Fruit fly (Drosophila melanogaster) whole organism, prepupa: ENCODE measurements around the gene mRF1.

Experiments
- Blimp-1 ChIP-seq: fragments of 200-800 bp; sonication (Bioruptor generic); optimal IDR thresholded peaks from 3 replicates; lab custom pipeline; 2017; ENCODE audit warnings: missing biosample characterization, missing genetic modification characterization, mild to moderate bottlenecking, moderate library complexity, missing genetic modification reagents
- CG10669 ChIP-seq: fragments of 200-800 bp; sonication (Bioruptor generic); optimal IDR thresholded peaks from 3 replicates; lab custom pipeline; 2018; ENCODE audit warnings: missing biosample characterization, mild to moderate bottlenecking, missing genetic modification characterization, moderate library complexity
- CG11762 ChIP-seq: fragments of 200-800 bp; sonication (Bioruptor generic); optimal IDR thresholded peaks from 3 replicates; lab custom pipeline; 2016; ENCODE audit warnings: missing biosample characterization, missing genetic modification characterization; ENCODE audit not compliant: insufficient read depth
- CG11902 ChIP-seq: fragments of 200-800 bp; sonication (Bioruptor generic); optimal IDR thresholded peaks from 3 replicates; lab custom pipeline; 2016; ENCODE audit warnings: missing biosample characterization, missing genetic modification characterization
- CG15336 ChIP-seq: fragments of 200-800 bp; sonication (Bioruptor generic); IDR thresholded peaks from 2 replicates; pipeline ENCODE4 v1.3.6; 2022; ENCODE audit warnings: missing biosample characterization, missing genetic modification characterization
- CG1621 ChIP-seq: fragments of 200-800 bp; sonication (Bioruptor generic); optimal IDR thresholded peaks from 3 replicates; lab custom pipeline; 2018; ENCODE audit warnings: missing biosample characterization, mild to moderate bottlenecking, missing genetic modification characterization
- CG16779 ChIP-seq: fragments of 200-800 bp; sonication (Bioruptor generic); optimal IDR thresholded peaks from 3 replicates; lab custom pipeline; 2017; ENCODE audit warnings: missing biosample characterization, mild to moderate bottlenecking, missing genetic modification characterization
- CG3032 ChIP-seq: fragments of 200-800 bp; optimal IDR thresholded peaks from 2 replicates; lab custom pipeline; 2019; ENCODE audit warnings: missing biosample characterization, mild to moderate bottlenecking, missing genetic modification characterization, moderate library complexity
- CG31627 ChIP-seq: fragments of 200-800 bp; sonication (Bioruptor generic); optimal IDR thresholded peaks from 3 replicates; lab custom pipeline; 2016; ENCODE audit warnings: missing biosample characterization, missing genetic modification characterization
- CG32006 ChIP-seq: fragments of 200-800 bp; sonication (Bioruptor generic); optimal IDR thresholded peaks from 3 replicates; lab custom pipeline; 2017; ENCODE audit warnings: missing biosample characterization, mild to moderate bottlenecking, missing genetic modification characterization
- CG34406 ChIP-seq: fragments of 200-800 bp; sonication (Bioruptor generic); optimal IDR thresholded peaks from 3 replicates; lab custom pipeline; 2016; ENCODE audit warnings: missing biosample characterization, missing genetic modification characterization
- CG3919 ChIP-seq: fragments of 200-800 bp; sonication (Bioruptor generic); optimal IDR thresholded peaks from 3 replicates; lab custom pipeline; 2016; ENCODE audit warnings: missing biosample characterization, missing genetic modification characterization
- CG4318 ChIP-seq: fragments of 200-800 bp; sonication (Bioruptor generic); optimal IDR thresholded peaks from 3 replicates; lab custom pipeline; 2017; ENCODE audit warnings: missing biosample characterization, mild to moderate bottlenecking, missing genetic modification characterization
- CG6163 ChIP-seq: fragments of 200-800 bp; sonication (Bioruptor generic); IDR thresholded peaks from 3 replicates; pipeline ENCODE4 v1.3.6; 2022; ENCODE audit warnings: missing biosample characterization, missing genetic modification characterization
- CG6276 ChIP-seq: fragments of 200-800 bp; sonication (Bioruptor generic); optimal IDR thresholded peaks from 2 replicates; lab custom pipeline; 2017; ENCODE audit warnings: missing biosample characterization, mild to moderate bottlenecking, missing genetic modification characterization
- CG6792 ChIP-seq: fragments of 200-800 bp; sonication (Bioruptor generic); optimal IDR thresholded peaks from 3 replicates; lab custom pipeline; 2016; ENCODE audit warnings: missing biosample characterization, missing genetic modification characterization
- CG6808 ChIP-seq: fragments of 200-800 bp; sonication (Bioruptor generic); optimal IDR thresholded peaks from 3 replicates; lab custom pipeline; 2017; ENCODE audit warnings: missing biosample characterization, missing genetic modification characterization, mild to moderate bottlenecking, moderate library complexity, missing genetic modification reagents
- CG6854 ChIP-seq: fragments of 200-800 bp; sonication (Bioruptor generic); optimal IDR thresholded peaks from 2 replicates; lab custom pipeline; 2017; ENCODE audit warnings: missing biosample characterization, mild to moderate bottlenecking, missing genetic modification characterization
- CG7368 ChIP-seq: fragments of 200-800 bp; sonication (Bioruptor generic); optimal IDR thresholded peaks from 3 replicates; lab custom pipeline; 2016; ENCODE audit warnings: missing biosample characterization, missing genetic modification characterization
- CG8119 ChIP-seq: fragments of 200-800 bp; sonication (Bioruptor generic); IDR thresholded peaks from 3 replicates; pipeline ENCODE4 v1.3.6; 2022; ENCODE audit warnings: missing biosample characterization, missing genetic modification characterization
- CG8319 ChIP-seq: fragments of 200-800 bp; sonication (Bioruptor generic); optimal IDR thresholded peaks from 3 replicates; lab custom pipeline; 2016; ENCODE audit warnings: missing biosample characterization, missing genetic modification characterization
- CG8632 ChIP-seq: fragments of 200-800 bp; sonication (Bioruptor generic); optimal IDR thresholded peaks from 3 replicates; lab custom pipeline; 2016; ENCODE audit warnings: missing biosample characterization, missing genetic modification characterization
- Eip78C ChIP-seq: fragments of 200-800 bp; sonication (Bioruptor generic); peaks from one replicate; lab custom pipeline; 2016; ENCODE audit warnings: missing biosample characterization, missing genetic modification characterization
- Eip93F ChIP-seq: fragments of 200-800 bp; sonication (Bioruptor generic); optimal IDR thresholded peaks from 2 replicates; lab custom pipeline; 2016; ENCODE audit warnings: missing biosample characterization, mild to moderate bottlenecking, missing genetic modification characterization
- Ets21C ChIP-seq: fragments of 200-800 bp; sonication (Bioruptor generic); optimal IDR thresholded peaks from 3 replicates; lab custom pipeline; 2016; ENCODE audit warnings: missing biosample characterization, missing genetic modification characterization
- Ets96B ChIP-seq: fragments of 200-800 bp; optimal IDR thresholded peaks from 2 replicates; lab custom pipeline; 2019; ENCODE audit warnings: missing biosample characterization, mild to moderate bottlenecking, missing genetic modification characterization, moderate library complexity
- Gug ChIP-seq: fragments of 200-800 bp; sonication (Bioruptor generic); IDR thresholded peaks from 2 replicates; pipeline ENCODE4 v1.3.6; 2022; ENCODE audit warnings: missing biosample characterization, missing genetic modification characterization
- Hr38 ChIP-seq: sonication (Bioruptor generic); optimal IDR thresholded peaks from 2 replicates; lab custom pipeline; 2016; ENCODE audit warnings: missing biosample characterization, missing genetic modification characterization
- Hr39 ChIP-seq: fragments of 200-800 bp; sonication (Bioruptor generic); optimal IDR thresholded peaks from 2 replicates; lab custom pipeline; 2016; ENCODE audit warnings: missing biosample characterization, missing genetic modification characterization
- Hr4 ChIP-seq: fragments of 200-800 bp; sonication (Bioruptor generic); optimal IDR thresholded peaks from 3 replicates; lab custom pipeline; 2016; ENCODE audit warnings: missing biosample characterization, missing genetic modification characterization
- Lpt ChIP-seq: fragments of 200-800 bp; sonication (Bioruptor generic); optimal IDR thresholded peaks from 3 replicates; lab custom pipeline; 2016; ENCODE audit warnings: missing biosample characterization, missing genetic modification characterization
- Met ChIP-seq: fragments of 200-800 bp; sonication (Bioruptor generic); optimal IDR thresholded peaks from 3 replicates; lab custom pipeline; 2016; ENCODE audit warnings: missing biosample characterization, missing genetic modification characterization
- OdsH ChIP-seq: fragments of 200-800 bp; sonication (Bioruptor generic); optimal IDR thresholded peaks from 3 replicates; lab custom pipeline; 2016; ENCODE audit warnings: missing biosample characterization, missing genetic modification characterization
- Sox102F ChIP-seq: fragments of 200-800 bp; sonication (Bioruptor generic); optimal IDR thresholded peaks from 2 replicates; lab custom pipeline; 2016; ENCODE audit warnings: missing biosample characterization, mild to moderate bottlenecking, missing genetic modification characterization
- Sox14 ChIP-seq: fragments of 200-800 bp; sonication (Bioruptor generic); optimal IDR thresholded peaks from 3 replicates; lab custom pipeline; 2016; ENCODE audit warnings: missing biosample characterization, missing genetic modification characterization
- Sox15 ChIP-seq: fragments of 200-800 bp; sonication (Bioruptor generic); optimal IDR thresholded peaks from 3 replicates; lab custom pipeline; 2016; ENCODE audit warnings: missing biosample characterization, missing genetic modification characterization
- achi ChIP-seq: fragments of 200-800 bp; sonication (Bioruptor generic); optimal IDR thresholded peaks from 3 replicates; lab custom pipeline; 2016; ENCODE audit warnings: missing biosample characterization, missing genetic modification characterization
- dac ChIP-seq: fragments of 200-800 bp; sonication (Bioruptor generic); optimal IDR thresholded peaks from 2 replicates; lab custom pipeline; 2017; ENCODE audit warnings: missing biosample characterization, mild to moderate bottlenecking, missing genetic modification characterization
- dsx ChIP-seq: fragments of 200-800 bp; optimal IDR thresholded peaks from 3 replicates; lab custom pipeline; 2019; ENCODE audit warnings: missing biosample characterization, mild to moderate bottlenecking, missing genetic modification characterization, moderate library complexity; ENCODE audit not compliant: poor library complexity, severe bottlenecking
- eg ChIP-seq: fragments of 200-800 bp; sonication (Bioruptor generic); IDR thresholded peaks from 3 replicates; pipeline ENCODE4 v1.3.6; 2022; ENCODE audit warnings: missing biosample characterization, missing genetic modification characterization
- esn ChIP-seq: fragments of 200-800 bp; sonication (Bioruptor generic); optimal IDR thresholded peaks from 2 replicates; lab custom pipeline; 2016; ENCODE audit warnings: missing biosample characterization, mild to moderate bottlenecking, missing genetic modification characterization, moderate library complexity
- fd59A ChIP-seq: fragments of 200-800 bp; sonication (Bioruptor generic); optimal IDR thresholded peaks from 2 replicates; lab custom pipeline; 2017; ENCODE audit warnings: missing biosample characterization, mild to moderate bottlenecking, missing genetic modification characterization, missing genetic modification reagents
- fd85E ChIP-seq: fragments of 200-800 bp; sonication (Bioruptor generic); optimal IDR thresholded peaks from 3 replicates; lab custom pipeline; 2016; ENCODE audit warnings: missing biosample characterization, missing genetic modification characterization
- fkh ChIP-seq: fragments of 200-800 bp; sonication (Bioruptor generic); optimal IDR thresholded peaks from 3 replicates; lab custom pipeline; 2017; ENCODE audit warnings: missing biosample characterization, mild to moderate bottlenecking, missing genetic modification characterization, moderate library complexity
- lz ChIP-seq: fragments of 200-800 bp; sonication (Bioruptor generic); optimal IDR thresholded peaks from 3 replicates; lab custom pipeline; 2016; ENCODE audit warnings: missing biosample characterization, missing genetic modification characterization
- net ChIP-seq: fragments of 200-800 bp; sonication (Bioruptor generic); optimal IDR thresholded peaks from 3 replicates; lab custom pipeline; 2016; ENCODE audit warnings: missing biosample characterization, missing genetic modification characterization
- pdm3 ChIP-seq: fragments of 200-800 bp; sonication (Bioruptor generic); optimal IDR thresholded peaks from 3 replicates; lab custom pipeline; 2016; ENCODE audit warnings: missing biosample characterization, missing genetic modification characterization
- salr ChIP-seq, 2 experiments: fragments of 200-800 bp; sonication (Bioruptor generic); optimal IDR thresholded peaks; 3 replicates each; lab custom pipeline; 2016 to 2018; ENCODE audit warnings: missing biosample characterization in 2 of 2, missing genetic modification characterization in 2 of 2, mild to moderate bottlenecking in 1 of 2
- spab ChIP-seq: fragments of 200-800 bp; sonication (Bioruptor generic); optimal IDR thresholded peaks from 2 replicates; lab custom pipeline; 2017; ENCODE audit warnings: missing biosample characterization, mild to moderate bottlenecking, missing genetic modification characterization, missing genetic modification reagents
- ss ChIP-seq, 2 experiments: fragments of 200-800 bp; sonication (Bioruptor generic); optimal IDR thresholded peaks; 2 replicates in 1 of 2; 3 replicates in 1 of 2; lab custom pipeline; 2017 to 2018; ENCODE audit warnings: mild to moderate bottlenecking in 2 of 2, missing biosample characterization in 2 of 2, missing genetic modification characterization in 2 of 2, moderate library complexity in 1 of 2
- svp ChIP-seq: fragments of 200-800 bp; sonication (Bioruptor generic); peaks from one replicate; lab custom pipeline; 2016; ENCODE audit warnings: missing biosample characterization, missing genetic modification characterization
- topi ChIP-seq: fragments of 200-800 bp; sonication (Bioruptor generic); optimal IDR thresholded peaks from 3 replicates; lab custom pipeline; 2016; ENCODE audit warnings: missing biosample characterization, missing genetic modification characterization
- vri ChIP-seq: fragments of 200-800 bp; sonication (Bioruptor generic); optimal IDR thresholded peaks from 3 replicates; lab custom pipeline; 2016; ENCODE audit warnings: missing biosample characterization, mild to moderate bottlenecking, missing genetic modification characterization

The mRF1 gene

dm6 chr2L:13222225-13222648, 2.5 kb downstream of the mRF1 start, which contains the start of the genes Ski6 and CG16812:
TSS of gene Ski6 (minus strand) at chr2L:13222429.
TSS of gene CG16812 (plus strand) at chr2L:13222587.
- no peak for TF ChIP-seq CG10669
- TF ChIP-seq Lpt, result no peak
- no peak for TF ChIP-seq CG16779 (tag; lab: Kevin White, UChicago)
- TF ChIP-seq CG8319 (GFP tag; lab: Kevin White, UChicago), result no peak
- peak; percentile 35; the same call in 1 of the 2 replicates for TF ChIP-seq Gug (GFP tag; lab: Robert Waterston, UW)
- TF ChIP-seq spab (GFP tag; lab: Kevin White, UChicago), result no peak
- no peak for TF ChIP-seq lz (GFP tag; lab: Kevin White, UChicago)
- TF ChIP-seq achi (GFP tag; lab: Kevin White, UChicago), result no peak
- TF ChIP-seq esn (GFP tag; lab: Kevin White, UChicago), result peak; percentile 70
- TF ChIP-seq svp (GFP tag; lab: Kevin White, UChicago), result no peak
- no peak for TF ChIP-seq CG6276 (GFP tag; lab: Kevin White, UChicago)
- TF ChIP-seq CG6808 (GFP tag; lab: Kevin White, UChicago), result no peak
- peak; percentile 37 for TF ChIP-seq Ets21C
- TF ChIP-seq CG6854 (GFP tag; lab: Kevin White, UChicago), result no peak
- no peak for TF ChIP-seq CG11902
- no peak for TF ChIP-seq Eip78C (GFP tag; lab: Kevin White, UChicago)
- TF ChIP-seq CG34406 (GFP tag; lab: Kevin White, UChicago), result peak; percentile 48
- TF ChIP-seq dac (GFP tag; lab: Kevin White, UChicago), result no peak
- TF ChIP-seq Hr38 (GFP tag; lab: Kevin White, UChicago), result no peak
- TF ChIP-seq fd85E (GFP tag; lab: Kevin White, UChicago), result no peak
- no peak for TF ChIP-seq CG32006 (GFP tag; lab: Kevin White, UChicago)
- TF ChIP-seq eg (GFP tag; lab: Robert Waterston, UW), result peak; percentile 66
- peak; percentile 60; the same call in 1 of the 2 replicates for TF ChIP-seq CG15336 (GFP tag; lab: Robert Waterston, UW)
- no peak for TF ChIP-seq Met (GFP tag; lab: Kevin White, UChicago)
- TF ChIP-seq CG31627 (GFP tag; lab: Kevin White, UChicago), result peak; percentile 51
- no peak for TF ChIP-seq CG4318
- TF ChIP-seq Sox14 (GFP tag; lab: Kevin White, UChicago), result no peak
- TF ChIP-seq fd59A, result no peak
- no peak for TF ChIP-seq Hr4 (GFP tag; lab: Kevin White, UChicago)
- TF ChIP-seq net (GFP tag; lab: Kevin White, UChicago), result no peak
- no peak for TF ChIP-seq Ets96B (tag; lab: Kevin White, UChicago)
- TF ChIP-seq CG6163 (GFP tag; lab: Robert Waterston, UW), result no peak
- TF ChIP-seq Sox102F (GFP tag; lab: Kevin White, UChicago), result no peak
- no peak for TF ChIP-seq CG7368 (GFP tag; lab: Kevin White, UChicago)
- TF ChIP-seq fkh, result peak; percentile 78
- no peak for TF ChIP-seq vri (GFP tag; lab: Kevin White, UChicago)
- no peak for TF ChIP-seq dsx (GFP tag; lab: Kevin White, UChicago)
- no peak for TF ChIP-seq ss (GFP tag; optimal IDR thresholded peaks at IDR 0.05; lab: Kevin White, UChicago)
- no peak for TF ChIP-seq salr (GFP tag; optimal IDR thresholded peaks at IDR 0.05; lab: Kevin White, UChicago)
- peak; percentile 29 for TF ChIP-seq Sox15 (GFP tag; lab: Kevin White, UChicago)
- peak; percentile 41 for TF ChIP-seq CG8632 (GFP tag; lab: Kevin White, UChicago)
- no peak for TF ChIP-seq CG3032 (tag; lab: Kevin White, UChicago)
- no peak for TF ChIP-seq OdsH (GFP tag; lab: Kevin White, UChicago)
- no peak for TF ChIP-seq CG1621 (tag; lab: Kevin White, UChicago)
- TF ChIP-seq pdm3 (GFP tag; lab: Kevin White, UChicago), result no peak
- TF ChIP-seq CG3919 (GFP tag; lab: Kevin White, UChicago), result no peak
- no peak for TF ChIP-seq topi (GFP tag; lab: Kevin White, UChicago)
- TF ChIP-seq Hr39 (GFP tag; lab: Kevin White, UChicago), result peak; percentile 44
- TF ChIP-seq CG11762, result no peak
- TF ChIP-seq CG8119, result peak; percentile 43; the same call in 1 of the 3 replicates
- TF ChIP-seq Blimp-1, result no peak
- peak; percentile 36 for TF ChIP-seq CG6792 (GFP tag; lab: Kevin White, UChicago)
- TF ChIP-seq Eip93F (GFP tag; lab: Kevin White, UChicago), result no peak
